Worm (Caenorhabditis elegans) whole organism, L1 larva: Measurements from ENCODE around the gene idpc-7.

Source experiments
- aha-1 ChIP-seq: fragments of 150-350 bp; optimal IDR thresholded peaks from 2 replicates; lab custom pipeline; 2014; ENCODE audit warnings: missing biosample characterization, missing genetic modification characterization
- ama-1 ChIP-seq: fragments of 150-350 bp; optimal IDR thresholded peaks from 2 replicates; lab custom pipeline; 2014
- blmp-1 ChIP-seq: fragments of 150-350 bp; optimal IDR thresholded peaks from 2 replicates; lab custom pipeline; 2014; ENCODE audit warnings: missing biosample characterization, missing genetic modification characterization
- ceh-63 ChIP-seq: fragments of 200-800 bp; sonication (Bioruptor generic); optimal IDR thresholded peaks from 2 replicates; lab custom pipeline; 2018; ENCODE audit warnings: mild to moderate bottlenecking, missing genetic modification characterization, missing compliant biosample characterization
- egl-27 ChIP-seq, 2 experiments: fragments of 150-350 bp in 1 of 2; sonication (generic microtip); optimal IDR thresholded peaks; 3 replicates each; lab custom pipeline; 2017 to 2018; ENCODE audit warnings: missing biosample characterization in 2 of 2, missing genetic modification characterization in 2 of 2, missing genetic modification reagents in 2 of 2
- elt-2 ChIP-seq: sonication (generic microtip); optimal IDR thresholded peaks from 2 replicates; lab custom pipeline; 2016; ENCODE audit warnings: missing genetic modification characterization, mild to moderate bottlenecking, inconsistent platforms, missing compliant biosample characterization, missing genetic modification reagents
- ets-5 ChIP-seq: fragments of 200-800 bp; sonication (Bioruptor generic); IDR thresholded peaks from 2 replicates; pipeline ENCODE4 v1.3.6; 2022; ENCODE audit warnings: missing genetic modification characterization, missing compliant biosample characterization
- fkh-8 ChIP-seq: sonication (generic microtip); optimal IDR thresholded peaks from 2 replicates; lab custom pipeline; 2016; ENCODE audit warnings: mild to moderate bottlenecking, missing genetic modification characterization, missing compliant biosample characterization
- hlh-4 ChIP-seq: sonication (generic microtip); optimal IDR thresholded peaks from 2 replicates; lab custom pipeline; 2016; ENCODE audit warnings: mild to moderate bottlenecking, missing genetic modification characterization, missing compliant biosample characterization
- lin-14 ChIP-seq: fragments of 200-800 bp; sonication (Bioruptor generic); optimal IDR thresholded peaks from 2 replicates; lab custom pipeline; 2018; ENCODE audit warnings: mild to moderate bottlenecking, missing genetic modification characterization, moderate library complexity, missing compliant biosample characterization
- lin-35 ChIP-seq, 2 experiments: fragments of 150-350 bp; optimal IDR thresholded peaks; 2 replicates each; lab custom pipeline; 2014; ENCODE audit warnings: missing biosample characterization in 2 of 2, missing genetic modification characterization in 2 of 2, missing genetic modification reagents in 2 of 2
- lin-39 ChIP-seq: fragments of 150-350 bp; optimal IDR thresholded peaks from 2 replicates; lab custom pipeline; 2014; ENCODE audit warnings: missing biosample characterization, missing genetic modification reagents, missing genetic modification characterization
- lsy-2 ChIP-seq, 2 experiments: fragments of 150-350 bp; optimal IDR thresholded peaks; 2 replicates each; lab custom pipeline; 2014; ENCODE audit warnings: missing biosample characterization in 2 of 2, missing genetic modification characterization in 2 of 2
- mdl-1 ChIP-seq, 2 experiments: fragments of 150-350 bp; optimal IDR thresholded peaks; 2 replicates each; lab custom pipeline; 2014 to 2017; ENCODE audit warnings: missing biosample characterization in 2 of 2, missing genetic modification characterization in 2 of 2, inconsistent platforms in 1 of 2
- mef-2 ChIP-seq: fragments of 150-350 bp; optimal IDR thresholded peaks from 2 replicates; lab custom pipeline; 2014; ENCODE audit warnings: missing biosample characterization, missing genetic modification characterization
- mep-1 ChIP-seq: fragments of 150-350 bp; optimal IDR thresholded peaks from 2 replicates; lab custom pipeline; 2014; ENCODE audit warnings: missing biosample characterization, missing genetic modification characterization
- nhr-12 ChIP-seq: sonication (generic microtip); optimal IDR thresholded peaks from 2 replicates; lab custom pipeline; 2017; ENCODE audit warnings: missing biosample characterization, missing genetic modification characterization
- nhr-20 ChIP-seq: sonication (generic microtip); optimal IDR thresholded peaks from 2 replicates; lab custom pipeline; 2016; ENCODE audit warnings: mild to moderate bottlenecking, missing genetic modification characterization, missing compliant biosample characterization
- nhr-47 ChIP-seq: sonication (generic microtip); optimal IDR thresholded peaks from 2 replicates; lab custom pipeline; 2016; ENCODE audit warnings: mild to moderate bottlenecking, missing genetic modification characterization, moderate library complexity, missing compliant biosample characterization
- nhr-71 ChIP-seq: sonication (generic microtip); optimal IDR thresholded peaks from 2 replicates; lab custom pipeline; 2016; ENCODE audit warnings: mild to moderate bottlenecking, missing genetic modification characterization, moderate library complexity, missing compliant biosample characterization
- nhr-84 ChIP-seq: sonication (generic microtip); optimal IDR thresholded peaks from 2 replicates; lab custom pipeline; 2017; ENCODE audit warnings: missing biosample characterization, missing genetic modification characterization
- pag-3 ChIP-seq: sonication (generic microtip); optimal IDR thresholded peaks from 2 replicates; lab custom pipeline; 2017; ENCODE audit warnings: missing genetic modification characterization, mild to moderate bottlenecking, missing compliant biosample characterization, antibody characterized with exemption, borderline replicate concordance; ENCODE audit not compliant: insufficient read depth
- skn-1 ChIP-seq: fragments of 150-350 bp; optimal IDR thresholded peaks from 2 replicates; lab custom pipeline; 2014; ENCODE audit warnings: missing biosample characterization, missing genetic modification characterization
- snpc-4 ChIP-seq: fragments of 150-350 bp; optimal IDR thresholded peaks from 2 replicates; lab custom pipeline; 2014; ENCODE audit warnings: missing biosample characterization, missing genetic modification characterization
- snu-23 ChIP-seq: sonication (generic microtip); optimal IDR thresholded peaks from 2 replicates; lab custom pipeline; 2016; ENCODE audit warnings: missing genetic modification characterization, missing compliant biosample characterization
- unc-30 ChIP-seq: sonication (generic microtip); optimal IDR thresholded peaks from 2 replicates; lab custom pipeline; 2017; ENCODE audit warnings: missing biosample characterization, missing genetic modification characterization
- unc-86 ChIP-seq: sonication (generic microtip); optimal IDR thresholded peaks from 2 replicates; lab custom pipeline; 2016; ENCODE audit warnings: missing genetic modification characterization, missing compliant biosample characterization
- unc-98 ChIP-seq: fragments of 200-800 bp; sonication (Bioruptor generic); IDR thresholded peaks from 2 replicates; pipeline ENCODE4 v1.3.6; 2022; ENCODE audit warnings: missing genetic modification characterization, missing compliant biosample characterization
- zag-1 ChIP-seq: fragments of 150-350 bp; optimal IDR thresholded peaks from 2 replicates; lab custom pipeline; 2014; ENCODE audit warnings: missing biosample characterization, missing genetic modification characterization

The idpc-7 gene

DNA sequence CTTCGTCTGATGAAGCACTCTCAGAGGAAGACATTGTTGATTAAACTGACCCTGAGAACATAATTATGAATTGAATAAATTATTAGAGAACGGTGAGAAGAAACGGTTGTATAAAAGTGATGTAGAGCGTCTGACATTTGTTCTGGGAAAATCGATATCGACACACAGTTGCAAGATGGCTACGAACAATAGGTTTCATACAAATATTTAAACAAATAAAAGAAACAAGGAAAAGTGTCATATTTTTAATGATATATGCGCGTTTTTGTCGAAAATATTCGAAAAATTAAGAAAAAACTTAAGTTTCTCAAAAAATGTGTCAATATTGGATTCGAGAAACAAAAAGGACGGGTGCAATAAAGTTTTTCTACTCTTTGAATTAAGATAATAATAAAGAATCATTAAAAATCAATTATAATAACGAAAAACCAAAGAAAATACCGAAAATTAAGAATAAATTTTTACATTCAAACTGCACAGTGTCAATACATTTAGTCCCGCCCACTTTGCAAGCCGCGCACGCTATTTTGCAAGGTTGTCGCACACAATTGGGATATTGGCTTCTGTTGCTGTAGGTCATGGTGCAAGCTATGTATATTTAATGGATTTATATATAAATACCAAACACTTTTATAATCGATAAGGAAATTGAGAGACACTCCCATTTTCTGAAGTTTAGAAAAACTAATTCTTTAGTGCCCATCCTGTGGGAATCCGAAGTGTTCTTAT, 36.1 kb downstream of the idpc-7 start, which contains the start of gene rtfo-1 (continued):
- no peak for TF ChIP-seq unc-30 (tag; lab: Kevin White, UChicago)
- no peak for TF ChIP-seq egl-27 (tag; optimal IDR thresholded peaks at IDR 0.05; lab: Kevin White, UChicago)
- TF ChIP-seq, all 84 proteins: peak for 34

- no peak for TF ChIP-seq nhr-20
- TF ChIP-seq pag-3 (tag; lab: Kevin White, UChicago), result no peak
- no peak for TF ChIP-seq unc-98 (GFP tag; lab: Robert Waterston, UW)
- TF ChIP-seq skn-1 (tag; lab: Kevin White, UChicago), result no peak
- TF ChIP-seq hlh-4, result no peak
- TF ChIP-seq mdl-1 (tag; optimal IDR thresholded peaks at IDR 0.05; lab: Kevin White, UChicago), result no peak
- no peak for TF ChIP-seq zag-1
- TF ChIP-seq egl-27 (tag; optimal IDR thresholded peaks at IDR 0.05; lab: Kevin White, UChicago), result no peak
- no peak for TF ChIP-seq nhr-12
- TF ChIP-seq lin-39 (tag; lab: Kevin White, UChicago), result no peak
- TF ChIP-seq ceh-63, result no peak
- TF ChIP-seq unc-86 (tag; lab: Kevin White, UChicago), result no peak
- TF ChIP-seq snu-23 (GFP tag; lab: Kevin White, UChicago), result no peak
- TF ChIP-seq nhr-71 (tag; lab: Kevin White, UChicago), result no peak
- no peak for TF ChIP-seq fkh-8 (tag; lab: Kevin White, UChicago)
- TF ChIP-seq nhr-84, result no peak
These were observed 41.8 kb downstream of the idpc-7 start, which contains the start of gene F25B3.2 for ce11 chrV:9576991-9577390. Gene F25B3.2, plus strand, starts transcription at chrV:9577291.

- no peak for TF ChIP-seq nhr-47 (tag; lab: Kevin White, UChicago)
- peak; percentile 30 for TF ChIP-seq blmp-1 (tag; lab: Kevin White, UChicago)
These were observed 47.1 kb downstream of the idpc-7 start for ce11 chrV:9571673-9572072.

DNA sequence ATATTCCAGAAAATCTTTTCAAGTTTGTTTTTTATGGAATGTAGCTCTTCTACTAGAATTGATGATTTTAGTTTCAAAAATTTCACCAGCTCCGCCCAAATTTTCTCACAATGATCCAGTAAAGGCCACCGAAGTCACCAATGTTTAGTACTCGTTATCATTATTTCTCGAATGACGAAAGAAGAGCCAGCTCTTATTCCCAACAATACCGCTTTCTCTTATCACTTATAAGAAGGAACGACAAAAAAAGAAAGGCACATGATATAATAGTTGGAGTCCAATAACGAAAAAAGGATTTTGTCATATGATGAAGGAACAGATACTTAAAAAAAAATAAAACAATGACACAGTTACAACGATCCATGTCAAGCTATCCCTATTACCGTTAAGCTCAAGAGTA, 47.8 kb downstream of the idpc-7 start:
- no peak for TF ChIP-seq lin-14 (GFP tag; lab: Kevin White, UChicago)
- TF ChIP-seq elt-2 (tag; lab: Kevin White, UChicago), result peak; percentile 68

- no peak for TF ChIP-seq aha-1
- peak; percentile 41 for TF ChIP-seq elt-2 (tag; lab: Kevin White, UChicago)
- TF ChIP-seq ama-1 (lab: Kevin White, UChicago), result no peak
These were observed 48.6 kb downstream of the idpc-7 start, which contains the start of gene F25B3.5 for ce11 chrV:9570197-9570596. Gene F25B3.5, minus strand, starts transcription at chrV:9570297.

ce11 chrV:9568707-9569106, 50.1 kb downstream of the idpc-7 start, which contains the start of gene F25B3.4:
Gene F25B3.4, minus strand, starts transcription at chrV:9568807.
- TF ChIP-seq zag-1 (no peak), lin-35 (GFP tag; optimal IDR thresholded peaks at IDR 0.05; lab: Kevin White, UChicago) (no peak), mep-1 (tag; lab: Kevin White, UChicago) (no peak), ets-5 (GFP tag; lab: Robert Waterston, UW) (no peak), unc-30 (tag; lab: Kevin White, UChicago) (no peak), pag-3 (tag; lab: Kevin White, UChicago) (no peak), mef-2 (tag; lab: Kevin White, UChicago) (no peak), lsy-2 (tag; optimal IDR thresholded peaks at IDR 0.05; lab: Kevin White, UChicago) (no peak), snpc-4 (tag; lab: Kevin White, UChicago) (no peak)
